Fruit fly (Drosophila melanogaster): ENCODE measurements around the gene Npc2b.

Npc2b gene

dm6 chr3R:14088887-14089567 lies at the start of gene Npc2b (continued):
- TF ChIP-seq Kr (GFP tag; optimal IDR thresholded peaks at IDR 0.05): no peak
- no peak for TF ChIP-seq D (optimal IDR thresholded peaks at IDR 0.05)
- peak; percentile 26 for TF ChIP-seq D (GFP tag; optimal IDR thresholded peaks at IDR 0.05)
- TF ChIP-seq CG10209 (GFP tag; optimal IDR thresholded peaks at IDR 0.05): peak; percentile 49
- peak; percentile 68 for TF ChIP-seq CoRest (tag; optimal IDR thresholded peaks at IDR 0.05)
- no peak for TF ChIP-seq Trl (optimal IDR thresholded peaks at IDR 0.05)
- TF ChIP-seq Trl (GFP tag; optimal IDR thresholded peaks at IDR 0.05): peak; percentile 66
- no peak for TF ChIP-seq slou (GFP tag; optimal IDR thresholded peaks at IDR 0.05)
- TF ChIP-seq fru (optimal IDR thresholded peaks at IDR 0.05): no peak
- TF ChIP-seq CG4424 (GFP tag; optimal IDR thresholded peaks at IDR 0.05): peak; percentile 22
- peak; percentile 74 for TF ChIP-seq CG11504 (tag; optimal IDR thresholded peaks at IDR 0.05)
- TF ChIP-seq pb (GFP tag; optimal IDR thresholded peaks at IDR 0.05): no peak
- no peak for TF ChIP-seq CG14050 (GFP tag; IDR thresholded peaks at IDR 0.05)
- TF ChIP-seq Fer3 (tag; optimal IDR thresholded peaks at IDR 0.05): peak; percentile 55
- TF ChIP-seq CG10565 (GFP tag; optimal IDR thresholded peaks at IDR 0.05): no peak
- TF ChIP-seq CG34422 (GFP tag; IDR thresholded peaks at IDR 0.05): peak; percentile 79
- TF ChIP-seq CG13775 (GFP tag; optimal IDR thresholded peaks at IDR 0.05): peak; percentile 4
- TF ChIP-seq dimm (GFP tag; IDR thresholded peaks at IDR 0.05): no peak
- TF ChIP-seq CG7987 (GFP tag; optimal IDR thresholded peaks at IDR 0.05): peak; percentile 50
- TF ChIP-seq caup (GFP tag; optimal IDR thresholded peaks at IDR 0.05; ENCODE audit: severe bottlenecking): peak; percentile 44
- TF ChIP-seq CG11696 (GFP tag; IDR thresholded peaks at IDR 0.05): no peak
- TF ChIP-seq CG3163 (GFP tag; optimal IDR thresholded peaks at IDR 0.05): peak; percentile 23
- peak; percentile 22; the same call in 1 of the 2 replicates for TF ChIP-seq Ada2b (GFP tag; IDR thresholded peaks at IDR 0.05)
- TF ChIP-seq CG13894 (tag; optimal IDR thresholded peaks at IDR 0.05): peak; percentile 49
- peak; percentile 20 for TF ChIP-seq CG2116 (GFP tag; optimal IDR thresholded peaks at IDR 0.05)
- peak; percentile 35 for TF ChIP-seq tio (GFP tag; optimal IDR thresholded peaks at IDR 0.05)
- peak; percentile 45 for TF ChIP-seq ems (GFP tag; optimal IDR thresholded peaks at IDR 0.05)
- peak in 1 of 2 experiments; percentile 37 for TF ChIP-seq eve (GFP tag; optimal IDR thresholded peaks at IDR 0.05)
- TF ChIP-seq Atf-2 (GFP tag; optimal IDR thresholded peaks at IDR 0.05): peak; percentile 34
- no peak for TF ChIP-seq CG31365 (tag; optimal IDR thresholded peaks at IDR 0.05)
- TF ChIP-seq run (tag; optimal IDR thresholded peaks at IDR 0.05): peak; percentile 4
- peak; percentile 54 for TF ChIP-seq MTF-1 (GFP tag; optimal IDR thresholded peaks at IDR 0.05; ENCODE audit: borderline replicate concordance)
- peak; percentile 26 for TF ChIP-seq CG14710 (tag; optimal IDR thresholded peaks at IDR 0.05)
- no peak for TF ChIP-seq br (optimal IDR thresholded peaks at IDR 0.05)
- peak; percentile 65 for TF ChIP-seq CG10366 (GFP tag; IDR thresholded peaks at IDR 0.05)
- no peak for TF ChIP-seq CG9797 (GFP tag; optimal IDR thresholded peaks at IDR 0.05)
- peak; percentile 17 for TF ChIP-seq CG10543 (GFP tag; optimal IDR thresholded peaks at IDR 0.05)
- TF ChIP-seq pita (GFP tag; optimal IDR thresholded peaks at IDR 0.05): peak; percentile 11
- peak; percentile 34 for TF ChIP-seq Jarid2 (GFP tag; optimal IDR thresholded peaks at IDR 0.05)
- no peak for TF ChIP-seq tll (GFP tag; optimal IDR thresholded peaks at IDR 0.05)
- TF ChIP-seq grau (tag; optimal IDR thresholded peaks at IDR 0.05): peak; percentile 63
- peak; percentile 34 for TF ChIP-seq Asciz (GFP tag; optimal IDR thresholded peaks at IDR 0.05)
- peak; percentile 17 for TF ChIP-seq CG18764 (GFP tag; optimal IDR thresholded peaks at IDR 0.05)
- TF ChIP-seq cad (GFP tag; optimal IDR thresholded peaks at IDR 0.05): no peak
- TF ChIP-seq Aef1 (GFP tag; IDR thresholded peaks at IDR 0.05): peak; percentile 56; the same call in 2 of the 3 replicates
- TF ChIP-seq ken (GFP tag; IDR thresholded peaks at IDR 0.05): peak; percentile 50; the same call in 2 of the 3 replicates
- TF ChIP-seq Mes4 (GFP tag; optimal IDR thresholded peaks at IDR 0.05): peak; percentile 10
- TF ChIP-seq trem (tag; optimal IDR thresholded peaks at IDR 0.05): peak; percentile 22
- peak; percentile 81 for TF ChIP-seq CG11456 (GFP tag; IDR thresholded peaks at IDR 0.05)
- TF ChIP-seq nmo (GFP tag; optimal IDR thresholded peaks at IDR 0.05): peak; percentile 70
- no peak for TF ChIP-seq jumu (GFP tag; optimal IDR thresholded peaks at IDR 0.05)

Measured in whole organism, embryonic.